Fruit fly (Drosophila melanogaster): Measurements from ENCODE around the gene OXA1L.
A peak's percentile ranks its signal among the peaks of the same experiment; 100 is the strongest.

OXA1L gene

DNA sequence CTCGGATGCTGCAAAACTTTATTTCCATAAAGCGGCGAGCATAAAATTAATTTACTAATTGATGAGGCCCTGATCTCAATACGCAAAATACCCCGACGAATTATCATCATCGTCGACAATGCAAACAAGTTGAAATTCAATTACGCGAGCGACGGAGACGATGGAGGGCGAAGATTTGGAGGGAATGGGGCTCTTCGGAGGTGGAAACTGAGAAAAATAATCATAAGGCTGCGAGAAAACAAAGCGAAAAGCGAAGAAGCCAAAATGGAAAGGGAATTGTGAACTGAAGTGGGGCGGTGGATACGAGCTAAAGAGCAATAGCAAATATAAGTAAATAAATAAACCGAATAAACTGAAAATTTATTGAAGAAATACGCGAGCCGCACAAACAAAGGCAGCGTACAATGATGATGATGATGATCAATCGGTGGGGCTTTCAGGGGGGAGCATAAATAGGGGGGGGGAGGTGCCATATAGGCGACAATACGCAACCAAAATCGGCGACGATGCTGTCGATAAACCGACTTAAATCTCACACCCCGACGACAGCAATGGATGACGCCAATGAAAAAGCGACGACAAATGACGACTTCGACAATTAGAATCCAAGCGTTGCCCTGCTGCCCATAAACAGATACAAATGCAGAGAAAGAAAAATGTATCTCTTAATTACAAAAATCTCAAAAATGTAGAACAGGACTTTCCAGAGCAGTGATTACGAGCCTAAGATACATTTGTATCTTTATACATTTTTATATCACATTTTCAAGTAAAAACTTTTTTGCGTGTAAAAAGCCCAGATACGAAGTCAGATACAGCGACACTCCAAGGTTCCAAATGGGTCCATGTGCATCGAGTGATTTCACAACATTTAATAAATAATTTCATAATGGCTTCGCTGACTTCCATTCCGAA, 48.1 kb downstream of the OXA1L start (continued):
- peak; percentile 31; the same call in 1 of the 2 replicates for TF ChIP-seq CG32772 (GFP tag; IDR thresholded peaks at IDR 0.05)
- no peak for TF ChIP-seq usp (GFP tag; optimal IDR thresholded peaks at IDR 0.05)
- peak; percentile 41 to 62 for TF ChIP-seq chif (GFP tag; optimal IDR thresholded peaks at IDR 0.05)
- peak in 1 of 2 experiments; percentile 64 for TF ChIP-seq eve (GFP tag; optimal IDR thresholded peaks at IDR 0.05)
- TF ChIP-seq Ptx1 (GFP tag; IDR thresholded peaks at IDR 0.05) = peak; percentile 79
- TF ChIP-seq CG18619 (GFP tag; optimal IDR thresholded peaks at IDR 0.05) = peak; percentile 44

DNA sequence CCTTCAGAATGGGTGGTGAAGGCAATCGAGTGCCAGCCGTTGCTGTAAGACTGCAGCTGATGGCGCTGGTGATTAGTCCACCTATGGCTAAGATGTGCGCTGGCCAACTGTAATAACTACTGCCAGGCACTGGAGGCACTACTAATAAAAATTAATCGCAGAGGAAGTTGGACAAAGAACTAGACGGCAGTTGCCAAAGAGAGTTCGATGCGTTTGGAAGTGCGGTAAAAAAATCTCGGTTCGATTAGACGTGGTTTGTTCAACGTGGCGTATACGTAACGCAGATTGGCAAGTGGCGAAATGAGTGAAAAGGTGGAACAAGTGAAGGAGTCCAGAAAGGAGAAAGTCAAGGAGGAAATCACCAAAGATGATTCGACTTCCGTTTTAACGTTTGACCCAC, 51.0 kb downstream of the OXA1L start, which contains the start of gene tna:
Gene tna, plus strand, starts transcription at position 301 of the 400 bp plus-strand sequence.
- TF ChIP-seq Antp (GFP tag; optimal IDR thresholded peaks at IDR 0.05) = no peak
- 0 out of 2 replicates have a peak, but pooled peaks have one; percentile 38 for TF ChIP-seq CG7372 (GFP tag; IDR thresholded peaks at IDR 0.05)
